Fruit fly (Drosophila melanogaster) whole organism, pupa: Measurements from ENCODE around the gene CG6231.

Experiments
- CG12605 ChIP-seq: fragments of 200-800 bp; sonication (Bioruptor generic); IDR thresholded peaks from 2 replicates; pipeline ENCODE4 v1.3.6; 2022; ENCODE audit warnings: missing biosample characterization, missing genetic modification characterization
- CG15710 ChIP-seq: fragments of 200-800 bp; sonication (Bioruptor generic); optimal IDR thresholded peaks from 2 replicates; lab custom pipeline; 2018; ENCODE audit warnings: missing biosample characterization, mild to moderate bottlenecking, missing genetic modification characterization, moderate library complexity
- CG17806 ChIP-seq: fragments of 200-800 bp; sonication (Bioruptor generic); optimal IDR thresholded peaks from 2 replicates; lab custom pipeline; 2018; ENCODE audit warnings: missing biosample characterization, mild to moderate bottlenecking, missing genetic modification characterization, moderate library complexity
- CG34367 ChIP-seq: fragments of 200-800 bp; sonication (Bioruptor generic); optimal IDR thresholded peaks from 2 replicates; lab custom pipeline; 2018; ENCODE audit warnings: missing biosample characterization, mild to moderate bottlenecking, missing genetic modification characterization
- CG8159 ChIP-seq: fragments of 200-800 bp; sonication (Bioruptor generic); optimal IDR thresholded peaks from 3 replicates; lab custom pipeline; 2018; ENCODE audit warnings: missing biosample characterization, mild to moderate bottlenecking, missing genetic modification characterization, moderate library complexity
- CG9948 ChIP-seq: fragments of 200-800 bp; sonication (Bioruptor generic); optimal IDR thresholded peaks from 2 replicates; lab custom pipeline; 2018; ENCODE audit warnings: missing biosample characterization, mild to moderate bottlenecking, missing genetic modification characterization, moderate library complexity
- D1 ChIP-seq: fragments of 200-800 bp; sonication (Bioruptor generic); optimal IDR thresholded peaks from 2 replicates; lab custom pipeline; 2018; ENCODE audit warnings: missing biosample characterization, mild to moderate bottlenecking, missing genetic modification characterization, moderate library complexity
- EcR ChIP-seq: fragments of 200-800 bp; sonication (Bioruptor generic); optimal IDR thresholded peaks from 3 replicates; lab custom pipeline; 2019; ENCODE audit warnings: missing biosample characterization, missing genetic modification characterization, mild to moderate bottlenecking, moderate library complexity, missing genetic modification reagents
- Ets98B ChIP-seq: fragments of 200-800 bp; sonication (Bioruptor generic); IDR thresholded peaks from 2 replicates; pipeline ENCODE4 v1.3.6; 2022; ENCODE audit warnings: missing biosample characterization, missing genetic modification characterization
- Pif1A ChIP-seq: fragments of 200-800 bp; sonication (Bioruptor generic); optimal IDR thresholded peaks from 3 replicates; lab custom pipeline; 2016; ENCODE audit warnings: missing biosample characterization, missing genetic modification characterization
- gl ChIP-seq: fragments of 200-800 bp; sonication (Bioruptor generic); optimal IDR thresholded peaks from 2 replicates; lab custom pipeline; 2018; ENCODE audit warnings: missing biosample characterization, mild to moderate bottlenecking, missing genetic modification characterization

dm6 chr3R:19600335-19600734 is 32.2 kb downstream of the CG6231 start, which contains the start of gene CG7333:
- TF ChIP-seq CG15710 (tag; lab: Kevin White, UChicago) (no peak), CG9948 (tag; lab: Kevin White, UChicago) (no peak), gl (tag; lab: Kevin White, UChicago) (no peak), EcR (GFP tag; lab: Kevin White, UChicago) (no peak), D1 (tag; lab: Kevin White, UChicago) (no peak), CG17806 (no peak), Pif1A (no peak), Ets98B (GFP tag; lab: Robert Waterston, UW) (no peak), CG34367 (no peak), CG8159 (tag; lab: Kevin White, UChicago) (no peak), CG12605 (no peak)
